Worm (Caenorhabditis elegans) whole organism, mixed stage, embryonic: ENCODE data around the gene C25D7.15.

Experiments used
- bed-3 ChIP-seq: fragments of 200-800 bp; sonication (Bioruptor generic); optimal IDR thresholded peaks from 3 replicates; lab custom pipeline; 2018; ENCODE audit warnings: mild to moderate bottlenecking, missing genetic modification characterization, moderate library complexity, missing compliant biosample characterization
- blmp-1 ChIP-seq: fragments of 150-350 bp; optimal IDR thresholded peaks from 2 replicates; lab custom pipeline; 2014; ENCODE audit warnings: missing biosample characterization, missing genetic modification characterization
- ces-1 ChIP-seq: fragments of 150-350 bp; optimal IDR thresholded peaks from 2 replicates; lab custom pipeline; 2014; ENCODE audit warnings: missing biosample characterization, missing genetic modification reagents, missing genetic modification characterization
- elt-3 ChIP-seq: fragments of 150-350 bp; optimal IDR thresholded peaks from 2 replicates; lab custom pipeline; 2014; ENCODE audit warnings: missing biosample characterization, missing genetic modification characterization
- mep-1 ChIP-seq: fragments of 150-350 bp; optimal IDR thresholded peaks from 2 replicates; lab custom pipeline; 2017; ENCODE audit warnings: missing biosample characterization, missing genetic modification reagents, missing genetic modification characterization, inconsistent platforms
- nhr-237 ChIP-seq: fragments of 150-350 bp; optimal IDR thresholded peaks from 2 replicates; lab custom pipeline; 2014; ENCODE audit warnings: missing biosample characterization, missing genetic modification characterization
- nhr-28 ChIP-seq: fragments of 150-350 bp; optimal IDR thresholded peaks from 2 replicates; lab custom pipeline; 2014; ENCODE audit warnings: missing biosample characterization, missing genetic modification characterization
- pha-4 ChIP-seq: fragments of 150-350 bp; optimal IDR thresholded peaks from 2 replicates; lab custom pipeline; 2018; ENCODE audit warnings: missing biosample characterization, missing genetic modification reagents, missing genetic modification characterization
- sem-2 ChIP-seq: fragments of 200-800 bp; sonication (Bioruptor generic); optimal IDR thresholded peaks from 2 replicates; lab custom pipeline; 2018; ENCODE audit warnings: mild to moderate bottlenecking, missing genetic modification characterization, missing compliant biosample characterization
- sptf-1 ChIP-seq: sonication (generic microtip); optimal IDR thresholded peaks from 2 replicates; lab custom pipeline; 2017; ENCODE audit warnings: mild to moderate bottlenecking, missing genetic modification characterization, moderate library complexity, missing compliant biosample characterization
- tbx-8 ChIP-seq: fragments of 200-800 bp; sonication (Bioruptor generic); optimal IDR thresholded peaks from 2 replicates; lab custom pipeline; 2018; ENCODE audit warnings: mild to moderate bottlenecking, missing genetic modification characterization, moderate library complexity, missing compliant biosample characterization
- unc-39 ChIP-seq: fragments of 150-350 bp; optimal IDR thresholded peaks from 2 replicates; lab custom pipeline; 2014; ENCODE audit warnings: missing biosample characterization, missing genetic modification characterization
- unc-62 ChIP-seq: fragments of 150-350 bp; optimal IDR thresholded peaks from 2 replicates; lab custom pipeline; 2014; ENCODE audit warnings: missing biosample characterization, missing genetic modification reagents, missing genetic modification characterization
- ztf-11 ChIP-seq: fragments of 150-350 bp; optimal IDR thresholded peaks from 2 replicates; lab custom pipeline; 2014; ENCODE audit warnings: missing biosample characterization, missing genetic modification characterization

DNA sequence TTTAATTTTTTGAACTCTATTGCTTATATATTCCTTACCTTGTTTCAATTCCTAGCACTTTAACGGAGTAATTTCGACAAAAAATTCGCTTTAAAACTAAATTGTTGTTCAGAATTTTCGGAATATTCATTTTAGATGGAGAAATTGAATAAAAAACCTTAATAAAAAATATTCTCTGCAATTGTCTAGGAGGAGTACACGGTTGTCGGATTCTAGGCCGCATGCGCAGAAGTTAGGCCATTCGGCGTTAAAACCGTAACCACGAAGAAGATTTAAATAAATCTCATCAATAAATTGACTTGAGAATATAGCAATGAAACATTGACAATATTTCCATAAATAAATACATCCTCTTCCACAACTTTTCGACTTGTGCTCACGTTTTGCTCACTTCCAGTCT, 22.7 kb downstream of the C25D7.15 start, which contains the start of the genes C01G10.10 and C01G10.9:
- TF ChIP-seq nhr-28 (tag; lab: Kevin White, UChicago) (no peak), ztf-11 (no peak), blmp-1 (tag; lab: Kevin White, UChicago) (no peak), pha-4 (tag; lab: Kevin White, UChicago) (no peak), unc-39 (no peak), sptf-1 (tag; lab: Kevin White, UChicago) (no peak), sem-2 (GFP tag; lab: Kevin White, UChicago) (no peak), mep-1 (tag; lab: Kevin White, UChicago) (no peak), nhr-237 (tag; lab: Kevin White, UChicago) (no peak), unc-62 (GFP tag; lab: Kevin White, UChicago) (no peak), elt-3 (tag; lab: Kevin White, UChicago) (no peak), bed-3 (GFP tag; lab: Kevin White, UChicago) (no peak), ces-1 (GFP tag; lab: Kevin White, UChicago) (peak; percentile 8), tbx-8 (GFP tag; lab: Kevin White, UChicago) (no peak)
